Fruit fly (Drosophila melanogaster) whole organism, embryonic: ENCODE measurements around the gene ImpE1.

ENCODE experiments used
- Asciz ChIP-seq: fragments of 200-800 bp; sonication (Bioruptor generic); optimal IDR thresholded peaks from 2 replicates; lab custom pipeline; 2017; ENCODE audit warnings: missing biosample characterization, mild to moderate bottlenecking, missing genetic modification characterization, missing genetic modification reagents
- Atf-2 ChIP-seq: fragments of 200-800 bp; sonication (Bioruptor generic); optimal IDR thresholded peaks from 2 replicates; lab custom pipeline; 2016; ENCODE audit warnings: missing biosample characterization, missing genetic modification characterization
- Bdp1 ChIP-seq: fragments of 200-800 bp; sonication (Bioruptor generic); optimal IDR thresholded peaks from 3 replicates; lab custom pipeline; 2016; ENCODE audit warnings: missing biosample characterization, missing genetic modification characterization
- CG10366 ChIP-seq: fragments of 200-800 bp; sonication (Bioruptor generic); IDR thresholded peaks from 2 replicates; pipeline ENCODE4 v1.3.6; 2022; ENCODE audit warnings: missing biosample characterization, missing genetic modification characterization
- CG10979 ChIP-seq: fragments of 200-800 bp; sonication (Bioruptor generic); optimal IDR thresholded peaks from 2 replicates; lab custom pipeline; 2018; ENCODE audit warnings: missing biosample characterization, mild to moderate bottlenecking, missing genetic modification characterization, moderate library complexity
- CG12071 ChIP-seq: fragments of 200-800 bp; sonication (Bioruptor generic); optimal IDR thresholded peaks from 3 replicates; lab custom pipeline; 2018; ENCODE audit warnings: missing biosample characterization, mild to moderate bottlenecking, missing genetic modification characterization
- CG12236 ChIP-seq: fragments of 200-800 bp; sonication (Bioruptor generic); optimal IDR thresholded peaks from 2 replicates; lab custom pipeline; 2016; ENCODE audit warnings: missing biosample characterization, missing genetic modification characterization
- CG1647 ChIP-seq: fragments of 200-800 bp; sonication (Bioruptor generic); optimal IDR thresholded peaks from 3 replicates; lab custom pipeline; 2016; ENCODE audit warnings: missing biosample characterization, missing genetic modification characterization
- CG2116 ChIP-seq: fragments of 200-800 bp; sonication (Bioruptor generic); optimal IDR thresholded peaks from 3 replicates; lab custom pipeline; 2018; ENCODE audit warnings: missing biosample characterization, mild to moderate bottlenecking, missing genetic modification characterization
- CG2202 ChIP-seq: fragments of 200-800 bp; sonication (Bioruptor generic); optimal IDR thresholded peaks from 2 replicates; lab custom pipeline; 2018; ENCODE audit warnings: missing biosample characterization, mild to moderate bottlenecking, missing genetic modification characterization
- CG32772 ChIP-seq: fragments of 200-800 bp; sonication (Bioruptor generic); IDR thresholded peaks from 2 replicates; pipeline ENCODE4 v1.3.6; 2022; ENCODE audit warnings: missing biosample characterization, missing genetic modification characterization
- CG3838 ChIP-seq: fragments of 200-800 bp; sonication (Bioruptor generic); optimal IDR thresholded peaks from 3 replicates; lab custom pipeline; 2016; ENCODE audit warnings: missing biosample characterization, missing genetic modification characterization
- CG6689 ChIP-seq: fragments of 200-800 bp; sonication (Bioruptor generic); IDR thresholded peaks from 2 replicates; pipeline ENCODE4 v1.3.6; 2022; ENCODE audit warnings: missing biosample characterization, missing genetic modification characterization
- CG7745 ChIP-seq: fragments of 200-800 bp; sonication (Bioruptor generic); optimal IDR thresholded peaks from 2 replicates; lab custom pipeline; 2018; ENCODE audit warnings: missing biosample characterization, mild to moderate bottlenecking, missing genetic modification characterization, moderate library complexity
- CG7786 ChIP-seq: fragments of 200-800 bp; sonication (Bioruptor generic); optimal IDR thresholded peaks from 2 replicates; lab custom pipeline; 2016; ENCODE audit warnings: missing biosample characterization, missing genetic modification characterization
- CG7987 ChIP-seq: fragments of 200-800 bp; sonication (Bioruptor generic); optimal IDR thresholded peaks from 2 replicates; lab custom pipeline; 2018; ENCODE audit warnings: missing biosample characterization, mild to moderate bottlenecking, missing genetic modification characterization, moderate library complexity
- CG8388 ChIP-seq: fragments of 200-800 bp; sonication (Bioruptor generic); optimal IDR thresholded peaks from 2 replicates; lab custom pipeline; 2019; ENCODE audit warnings: missing biosample characterization, mild to moderate bottlenecking, missing genetic modification characterization, moderate library complexity
- CG9932 ChIP-seq: fragments of 200-800 bp; sonication (Bioruptor generic); IDR thresholded peaks from 2 replicates; pipeline ENCODE4 v1.3.6; 2022; ENCODE audit warnings: missing biosample characterization, missing genetic modification characterization
- ERR ChIP-seq: fragments of 200-800 bp; sonication (Bioruptor generic); optimal IDR thresholded peaks from 2 replicates; lab custom pipeline; 2016; ENCODE audit warnings: missing biosample characterization, missing genetic modification characterization
- Hand ChIP-seq: fragments of 200-800 bp; sonication (Bioruptor generic); optimal IDR thresholded peaks from 2 replicates; lab custom pipeline; 2017; ENCODE audit warnings: mild to moderate bottlenecking, missing biosample characterization, missing genetic modification reagents, missing genetic modification characterization
- Hey ChIP-seq: fragments of 200-800 bp; sonication (Bioruptor generic); optimal IDR thresholded peaks from 3 replicates; lab custom pipeline; 2018; ENCODE audit warnings: missing biosample characterization, mild to moderate bottlenecking, missing genetic modification characterization
- HmgD ChIP-seq: fragments of 200-800 bp; sonication (Bioruptor generic); optimal IDR thresholded peaks from 3 replicates; lab custom pipeline; 2016; ENCODE audit warnings: missing biosample characterization, missing genetic modification characterization
- Hmr ChIP-seq: fragments of 200-800 bp; sonication (Bioruptor generic); optimal IDR thresholded peaks from 3 replicates; lab custom pipeline; 2017; ENCODE audit warnings: mild to moderate bottlenecking, missing biosample characterization, missing genetic modification reagents, missing genetic modification characterization
- Kr ChIP-seq: fragments of 200-800 bp; sonication (Bioruptor generic); optimal IDR thresholded peaks from 2 replicates; lab custom pipeline; 2017; ENCODE audit warnings: missing biosample characterization, mild to moderate bottlenecking, missing genetic modification characterization
- Lhr ChIP-seq: fragments of 200-800 bp; sonication (Bioruptor generic); optimal IDR thresholded peaks from 3 replicates; lab custom pipeline; 2017; ENCODE audit warnings: mild to moderate bottlenecking, missing biosample characterization, missing genetic modification reagents, missing genetic modification characterization
- MBD-R2 ChIP-seq: fragments of 200-800 bp; sonication (Bioruptor generic); IDR thresholded peaks from 2 replicates; pipeline ENCODE4 v1.3.6; 2022; ENCODE audit warnings: missing biosample characterization, missing genetic modification characterization
- Nf-YA ChIP-seq: fragments of 200-800 bp; sonication (Bioruptor generic); IDR thresholded peaks from 2 replicates; pipeline ENCODE4 v1.3.6; 2022; ENCODE audit warnings: missing biosample characterization, missing genetic modification characterization
- NfI ChIP-seq: fragments of 200-800 bp; sonication (Bioruptor generic); optimal IDR thresholded peaks from 3 replicates; lab custom pipeline; 2018; ENCODE audit warnings: missing biosample characterization, mild to moderate bottlenecking, missing genetic modification characterization, moderate library complexity
- Oli ChIP-seq: fragments of 200-800 bp; sonication (Bioruptor generic); optimal IDR thresholded peaks from 2 replicates; lab custom pipeline; 2018; ENCODE audit warnings: missing biosample characterization, mild to moderate bottlenecking, missing genetic modification characterization, moderate library complexity
- Poxn ChIP-seq: fragments of 200-800 bp; sonication (Bioruptor generic); IDR thresholded peaks from 2 replicates; pipeline ENCODE4 v1.3.6; 2022; ENCODE audit warnings: missing biosample characterization, missing genetic modification characterization
- Sox102F ChIP-seq: fragments of 200-800 bp; sonication (Bioruptor generic); optimal IDR thresholded peaks from 2 replicates; lab custom pipeline; 2018; ENCODE audit warnings: missing biosample characterization, mild to moderate bottlenecking, missing genetic modification characterization, moderate library complexity
- Xrp1 ChIP-seq: fragments of 200-800 bp; sonication (Bioruptor generic); IDR thresholded peaks from 2 replicates; pipeline ENCODE4 v1.3.6; 2022; ENCODE audit warnings: missing biosample characterization, missing genetic modification characterization
- abd-A ChIP-seq: fragments of 200-800 bp; sonication (Bioruptor generic); optimal IDR thresholded peaks from 3 replicates; lab custom pipeline; 2019; ENCODE audit warnings: missing biosample characterization, mild to moderate bottlenecking, missing genetic modification characterization, moderate library complexity
- az2 ChIP-seq: fragments of 200-800 bp; sonication (Bioruptor generic); optimal IDR thresholded peaks from 3 replicates; lab custom pipeline; 2016; ENCODE audit warnings: missing biosample characterization, missing genetic modification characterization
- ci ChIP-seq: fragments of 200-800 bp; sonication (Bioruptor generic); IDR thresholded peaks from 3 replicates; pipeline ENCODE4 v1.3.6; 2022; ENCODE audit warnings: missing biosample characterization, missing genetic modification characterization
- croc ChIP-seq: fragments of 200-800 bp; sonication (Bioruptor generic); conservative IDR thresholded peaks from 3 replicates; pipeline ENCODE4 v1.3.6; 2022; ENCODE audit warnings: missing biosample characterization, missing genetic modification characterization
- ewg ChIP-seq: fragments of 200-800 bp; sonication (Bioruptor generic); optimal IDR thresholded peaks from 3 replicates; lab custom pipeline; 2017; ENCODE audit warnings: mild to moderate bottlenecking, missing biosample characterization, missing genetic modification reagents, missing genetic modification characterization
- her ChIP-seq: fragments of 200-800 bp; sonication (Bioruptor generic); optimal IDR thresholded peaks from 2 replicates; lab custom pipeline; 2016; ENCODE audit warnings: missing biosample characterization, missing genetic modification characterization
- ken ChIP-seq: fragments of 200-800 bp; sonication (Bioruptor generic); IDR thresholded peaks from 3 replicates; pipeline ENCODE4 v1.3.6; 2022; ENCODE audit warnings: missing biosample characterization, missing genetic modification characterization
- lilli ChIP-seq: fragments of 200-800 bp; sonication (Bioruptor generic); optimal IDR thresholded peaks from 3 replicates; lab custom pipeline; 2016; ENCODE audit warnings: missing biosample characterization, missing genetic modification characterization
- mam ChIP-seq: fragments of 200-800 bp; sonication (Bioruptor generic); optimal IDR thresholded peaks from 3 replicates; lab custom pipeline; 2016; ENCODE audit warnings: missing biosample characterization, missing genetic modification characterization
- pan ChIP-seq, 4 experiments: fragments of >200 bp in 3 of 4; fragments of 200-800 bp in 1 of 4; sonication (Bioruptor generic) in 1 of 4; optimal IDR thresholded peaks in 3 of 4; IDR thresholded peaks in 1 of 4; 2 replicates each; pipeline versions ENCODE4 v1.3.6 to Lab custom; 2017 to 2022; ENCODE audit warnings: missing biosample characterization in 2 of 4, missing genetic modification characterization in 2 of 4, mixed read lengths in 1 of 4
- rib ChIP-seq: fragments of 200-800 bp; sonication (Bioruptor generic); IDR thresholded peaks from 2 replicates; pipeline ENCODE4 v1.3.6; 2022; ENCODE audit warnings: missing biosample characterization, missing genetic modification characterization
- row ChIP-seq: fragments of 200-800 bp; sonication (Bioruptor generic); IDR thresholded peaks from 3 replicates; pipeline ENCODE4 v1.3.6; 2022; ENCODE audit warnings: missing biosample characterization, missing genetic modification characterization
- slp2 ChIP-seq: fragments of 200-800 bp; sonication (Bioruptor generic); optimal IDR thresholded peaks from 2 replicates; lab custom pipeline; 2016; ENCODE audit warnings: missing biosample characterization, missing genetic modification characterization
- sna ChIP-seq: fragments of 200-800 bp; sonication (Bioruptor generic); IDR thresholded peaks from 2 replicates; pipeline ENCODE4 v1.3.6; 2022; ENCODE audit warnings: missing biosample characterization, missing genetic modification characterization; ENCODE audit not compliant: partially characterized antibody
- ttk ChIP-seq: fragments of 200-800 bp; sonication (Bioruptor generic); IDR thresholded peaks from 2 replicates; pipeline ENCODE4 v2.1.2; 2022; ENCODE audit warnings: missing biosample characterization, missing genetic modification characterization
- vfl ChIP-seq: fragments of 200-800 bp; sonication (Bioruptor generic); optimal IDR thresholded peaks from 2 replicates; lab custom pipeline; 2016; ENCODE audit warnings: missing biosample characterization, missing genetic modification characterization
- wdn ChIP-seq: fragments of 200-800 bp; sonication (Bioruptor generic); IDR thresholded peaks from 2 replicates; pipeline ENCODE4 v1.3.6; 2022; ENCODE audit warnings: missing biosample characterization, missing genetic modification characterization
- zen2 ChIP-seq: fragments of 200-800 bp; sonication (Bioruptor generic); IDR thresholded peaks from 3 replicates; pipeline ENCODE4 v1.3.6; 2022; ENCODE audit warnings: missing biosample characterization, missing genetic modification characterization; ENCODE audit not compliant: partially characterized antibody

Gene ImpE1

DNA sequence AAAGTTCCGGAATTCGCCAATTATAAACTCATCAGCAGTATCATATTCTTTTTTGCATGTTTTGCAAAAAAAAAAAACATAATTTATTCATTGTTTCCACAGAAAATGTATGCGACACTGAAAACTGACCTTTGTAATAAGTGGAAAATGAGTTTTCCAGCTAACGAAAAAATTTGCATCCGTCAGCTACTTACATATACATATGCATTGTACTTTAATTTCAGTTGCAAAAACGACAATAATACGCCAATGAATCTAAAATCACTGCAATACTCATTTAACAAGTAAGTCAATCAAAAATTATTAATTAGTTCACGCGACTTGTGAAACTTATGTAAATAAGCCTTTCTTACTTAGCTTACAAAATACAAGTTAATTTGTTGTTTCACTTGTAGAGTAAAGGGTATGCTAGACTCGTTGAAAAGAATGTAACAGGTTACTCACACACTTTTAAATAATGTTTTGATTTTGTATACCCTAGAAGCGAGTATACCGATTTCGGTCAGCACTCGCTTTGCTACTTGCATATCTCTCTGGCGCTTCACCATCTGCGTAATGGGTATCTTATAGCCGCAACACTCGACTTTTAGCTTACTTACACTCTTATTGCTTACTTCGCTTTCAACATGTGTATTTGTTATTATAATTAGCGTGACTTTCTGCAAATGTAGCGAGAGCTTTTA lies 26.7 kb downstream of the ImpE1 start (continued):
- TF ChIP-seq ewg (GFP tag; lab: Kevin White, UChicago) (no peak), mam (GFP tag; lab: Kevin White, UChicago) (peak; percentile 42), ken (GFP tag; lab: Robert Waterston, UW) (peak; percentile 51; the same call in 1 of the 3 replicates), CG8388 (peak; percentile 26), CG10366 (GFP tag; lab: Robert Waterston, UW) (peak; percentile 32; the same call in 1 of the 2 replicates), Nf-YA (GFP tag; lab: Robert Waterston, UW) (no peak), Poxn (GFP tag; lab: Robert Waterston, UW) (no peak), abd-A (tag; lab: Kevin White, UChicago) (no peak), Oli (tag; lab: Kevin White, UChicago) (no peak), Bdp1 (GFP tag; lab: Kevin White, UChicago) (no peak), NfI (GFP tag; lab: Kevin White, UChicago) (no peak), CG3838 (no peak), zen2 (no peak), CG9932 (GFP tag; lab: Robert Waterston, UW) (no peak), pan (optimal IDR thresholded peaks at IDR 0.05; lab: Kevin White, UChicago) (no peak), pan (GFP tag; optimal IDR thresholded peaks at IDR 0.05 in 1 of 2, IDR thresholded peaks at IDR 0.05 in 1 of 2) (peak in 1 of 2 experiments; percentile 15), HmgD (no peak), CG2116 (GFP tag; lab: Kevin White, UChicago) (no peak), Lhr (GFP tag; lab: Kevin White, UChicago) (no peak), CG7987 (no peak), vfl (GFP tag; lab: Kevin White, UChicago) (no peak), CG6689 (GFP tag; lab: Robert Waterston, UW) (peak; percentile 45; the same call in 1 of the 2 replicates), az2 (peak; percentile 33), CG12071 (GFP tag; lab: Kevin White, UChicago) (no peak), wdn (GFP tag; lab: Robert Waterston, UW) (no peak), Kr (GFP tag; lab: Kevin White, UChicago) (no peak), CG32772 (GFP tag; lab: Robert Waterston, UW) (peak; percentile 50), CG7745 (tag; lab: Kevin White, UChicago) (no peak), Hmr (GFP tag; lab: Kevin White, UChicago) (no peak), ttk (GFP tag; lab: Robert Waterston, UW) (no peak), CG12236 (GFP tag; lab: Kevin White, UChicago) (no peak), Hey (no peak), CG7786 (GFP tag; lab: Kevin White, UChicago) (peak; percentile 38), CG1647 (GFP tag; lab: Kevin White, UChicago) (peak; percentile 5), ERR (no peak), Hand (GFP tag; lab: Kevin White, UChicago) (no peak), rib (GFP tag; lab: Robert Waterston, UW) (no peak), lilli (GFP tag; lab: Kevin White, UChicago) (peak; percentile 35), slp2 (GFP tag; lab: Kevin White, UChicago) (no peak), CG2202 (tag; lab: Kevin White, UChicago) (no peak), her (GFP tag; lab: Kevin White, UChicago) (no peak), CG10979 (tag; lab: Kevin White, UChicago) (peak; percentile 47), row (GFP tag; lab: Robert Waterston, UW) (peak; percentile 69; the same call in 2 of the 3 replicates), MBD-R2 (GFP tag; lab: Robert Waterston, UW) (no peak), sna (GFP tag; lab: Robert Waterston, UW) (no peak), Asciz (GFP tag; lab: Kevin White, UChicago) (no peak), Xrp1 (GFP tag; lab: Robert Waterston, UW) (peak; percentile 64; the same call in 1 of the 2 replicates), ci (no peak; the same call in 2 of the 3 replicates), Sox102F (GFP tag; lab: Kevin White, UChicago) (peak; percentile 58), croc (GFP tag; lab: Robert Waterston, UW) (no peak), Atf-2 (GFP tag; lab: Kevin White, UChicago) (no peak)
